Fruit fly (Drosophila melanogaster): ENCODE measurements around the gene Ranbp21.

Gene Ranbp21

DNA sequence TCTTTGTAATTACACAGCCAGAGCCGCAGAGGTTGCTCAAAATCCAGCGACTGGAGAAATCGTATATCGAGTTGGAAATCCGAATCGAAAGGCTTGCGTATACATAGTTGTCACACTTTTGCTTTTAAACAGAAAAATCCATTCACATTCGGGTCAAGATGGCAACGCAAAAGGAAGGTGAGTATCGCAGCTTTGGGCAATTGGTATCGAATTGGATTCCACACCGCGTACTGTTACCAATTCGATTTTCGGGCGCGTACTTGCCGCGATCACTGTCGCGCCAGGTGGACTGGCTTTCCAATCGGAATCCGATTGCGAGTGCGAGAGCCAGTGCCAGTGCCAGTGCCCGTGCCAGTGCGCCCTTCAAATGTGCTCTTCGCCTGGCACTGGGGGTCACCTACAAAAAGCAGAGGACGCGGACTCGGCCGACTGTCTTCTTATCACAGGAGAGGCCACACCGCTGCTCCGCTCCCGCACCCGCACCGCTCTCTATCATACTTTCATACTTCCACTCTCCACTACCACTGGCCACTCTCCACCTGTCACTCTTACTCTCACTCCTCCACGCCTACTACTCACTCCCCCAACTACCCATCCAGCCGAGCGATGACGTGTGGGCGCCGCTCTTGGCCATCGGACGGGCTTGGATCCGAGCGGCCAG, 15.5 kb upstream of the Ranbp21 start:
- no peak for TF ChIP-seq CG17801 (GFP tag; optimal IDR thresholded peaks at IDR 0.05; ENCODE audit: partially characterized antibody)

DNA sequence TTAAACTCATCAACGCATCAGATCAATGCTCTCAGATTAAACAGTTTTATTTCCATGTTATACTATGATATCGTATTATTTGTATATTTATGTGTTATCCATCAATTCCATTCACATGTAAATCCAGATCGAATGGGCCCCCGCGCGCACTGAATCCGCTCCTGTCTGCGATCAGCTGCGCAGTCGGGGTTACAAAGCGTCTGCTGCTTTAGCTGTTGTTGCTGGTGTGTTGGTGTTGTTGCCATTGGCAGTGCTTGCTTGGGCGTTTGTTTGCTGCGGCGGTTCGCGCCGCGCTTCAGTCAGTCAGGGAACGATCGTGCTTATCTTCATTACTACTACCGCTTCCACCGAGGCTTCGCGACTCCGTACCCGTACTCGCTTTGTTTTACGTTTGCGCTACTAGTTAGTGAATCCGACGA, 14.9 kb upstream of the Ranbp21 start, which contains the start of gene Zw:
TSS of gene Zw (plus strand) at position 262 of the 419 bp plus-strand sequence.
- peak; percentile 69 for TF ChIP-seq CG17801 (GFP tag; optimal IDR thresholded peaks at IDR 0.05; ENCODE audit: partially characterized antibody)

- TF ChIP-seq CG17801 (GFP tag; optimal IDR thresholded peaks at IDR 0.05; ENCODE audit: partially characterized antibody), result peak; percentile 13
These were observed 13.6 kb upstream of the Ranbp21 start for dm6 chrX:19665684-19666141.

dm6 chrX:19663859-19664728, 12.0 kb upstream of the Ranbp21 start, which contains the start of the genes CG14223 and Ssu72:
Gene CG14223 (minus strand): TSS chrX:19663971.
Gene Ssu72 (plus strand): TSS chrX:19664561.
- TF ChIP-seq CG17801 (GFP tag; optimal IDR thresholded peaks at IDR 0.05; ENCODE audit: partially characterized antibody), result no peak

DNA sequence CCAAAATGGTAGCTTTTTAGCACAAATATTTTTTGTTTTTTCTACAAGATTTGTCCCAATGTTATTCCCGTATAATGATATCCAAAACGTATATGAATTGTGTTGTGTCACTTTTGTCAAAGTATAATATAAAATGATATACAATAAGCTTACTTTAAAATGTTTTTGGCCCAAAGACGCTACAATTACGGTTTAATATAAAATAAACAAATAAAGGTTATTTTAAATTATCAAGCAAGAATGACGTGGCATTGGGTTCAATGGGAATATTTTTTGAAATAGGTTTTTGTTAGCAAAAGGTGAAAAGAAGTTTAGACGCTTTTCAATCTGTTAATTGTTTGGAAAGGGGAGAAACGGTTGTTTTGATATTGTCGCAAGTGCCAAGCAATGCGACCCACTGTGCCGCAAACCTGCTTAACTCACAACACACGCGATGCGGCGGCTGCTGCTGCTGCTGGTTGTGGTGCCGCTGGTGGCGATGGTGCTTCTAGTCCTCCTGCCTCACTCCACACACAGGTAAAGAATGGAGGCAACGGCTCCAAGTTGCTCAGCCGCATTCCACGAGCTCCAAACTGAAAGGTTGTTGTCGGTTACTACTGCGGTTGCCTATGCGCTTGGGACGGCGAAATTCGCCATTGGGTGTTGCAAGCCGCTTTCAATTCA, 11.3 kb upstream of the Ranbp21 start:
- no peak for TF ChIP-seq CG17801 (GFP tag; optimal IDR thresholded peaks at IDR 0.05; ENCODE audit: partially characterized antibody)

DNA sequence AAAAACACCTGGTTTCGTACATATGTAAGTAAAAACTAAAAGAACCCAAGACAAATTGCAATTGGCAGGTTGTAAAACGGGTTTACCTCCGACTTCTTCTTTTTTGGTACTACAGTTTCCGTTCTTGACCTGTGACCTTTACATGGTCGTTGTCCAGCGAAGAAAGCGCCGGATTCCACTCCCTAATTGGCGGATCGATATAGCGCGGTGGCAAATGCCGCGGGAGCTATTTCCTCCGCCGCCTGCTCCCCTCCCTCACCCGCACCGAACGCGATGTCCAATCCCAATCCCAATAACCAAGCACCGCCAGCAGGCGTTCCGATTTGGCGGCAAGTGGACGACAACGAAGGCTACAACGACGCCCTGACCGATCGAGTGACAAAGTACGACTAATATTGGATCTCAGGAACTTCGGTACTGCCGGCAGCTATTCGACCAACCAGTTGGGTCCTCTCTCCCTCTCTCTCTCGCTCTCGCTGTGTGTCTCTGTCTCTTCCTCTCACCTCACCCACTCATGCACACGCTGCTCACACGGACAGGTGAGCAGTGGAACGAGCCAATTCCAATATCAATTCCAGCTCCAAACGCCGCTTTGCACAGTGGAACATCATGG, 10.6 kb upstream of the Ranbp21 start:
- TF ChIP-seq CG17801 (GFP tag; optimal IDR thresholded peaks at IDR 0.05; ENCODE audit: partially characterized antibody), result peak; percentile 48

DNA sequence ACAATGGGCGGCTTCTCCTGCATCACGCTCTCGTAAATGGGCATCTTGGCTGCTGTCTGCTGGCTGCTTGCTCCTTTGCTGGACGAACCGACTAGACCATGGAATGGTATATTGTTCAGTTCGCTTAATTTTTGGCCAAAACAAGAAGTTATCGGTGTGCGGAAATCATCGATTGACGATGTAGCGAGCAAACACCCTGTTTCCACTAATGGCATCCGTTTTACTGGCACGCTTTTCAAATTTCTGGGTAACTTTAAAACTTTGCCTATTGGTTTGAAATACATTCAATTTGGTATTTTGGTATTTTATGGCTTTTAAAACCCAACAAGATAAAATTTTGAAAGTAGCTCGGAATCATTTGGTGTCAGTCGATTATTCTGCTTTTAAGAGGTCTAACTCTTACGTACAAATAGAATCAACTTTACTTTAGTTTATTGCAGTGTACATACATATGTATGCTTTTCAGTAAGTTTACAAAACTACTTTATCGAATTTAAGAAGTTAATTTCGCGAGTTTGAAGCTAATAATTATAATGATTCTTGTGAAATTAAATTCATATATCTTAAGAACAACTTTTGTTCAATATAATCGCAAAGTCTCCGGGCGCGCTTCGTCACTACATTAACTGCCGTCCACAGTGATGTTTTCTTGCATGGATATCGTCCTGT, 6.1 kb downstream of the Ranbp21 start, which contains the start of gene Arp10:
TSS of gene Arp10 (minus strand) at position 304 of the 669 bp plus-strand sequence.
- TF ChIP-seq CG17801 (GFP tag; optimal IDR thresholded peaks at IDR 0.05; ENCODE audit: partially characterized antibody), result no peak

dm6 chrX:19642819-19643504, 9.1 kb downstream of the Ranbp21 start, which contains the start of the genes CG12237 and Sec61gamma:
Gene CG12237 (minus strand): TSS chrX:19642869.
Gene Sec61gamma (plus strand): TSS chrX:19643327.
- TF ChIP-seq CG17801 (GFP tag; optimal IDR thresholded peaks at IDR 0.05; ENCODE audit: partially characterized antibody), result peak; percentile 45

DNA sequence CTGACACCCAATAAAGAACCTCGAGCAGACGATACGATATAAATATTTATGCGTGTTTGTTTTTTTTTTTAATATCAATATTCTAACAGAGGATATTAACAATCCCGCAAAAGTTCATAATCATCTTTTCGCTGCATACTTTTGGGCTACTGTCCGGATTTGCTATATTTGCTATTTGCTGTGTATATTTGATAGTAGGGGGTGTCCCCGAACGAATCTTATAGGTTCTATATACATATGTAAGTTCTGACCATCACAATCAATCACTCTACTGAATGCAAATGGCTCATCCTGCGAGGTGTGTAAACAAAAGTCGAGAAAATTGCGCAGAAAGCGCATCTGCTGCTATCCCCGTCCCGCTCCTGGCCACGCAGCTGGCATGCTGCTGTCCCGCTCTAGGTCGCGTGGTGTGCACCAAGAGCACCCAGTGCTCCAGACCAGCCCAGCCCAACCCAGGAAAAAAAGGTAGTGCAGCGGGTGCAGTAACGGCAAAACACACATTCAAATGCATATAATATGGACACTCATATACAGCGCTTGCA, 11.3 kb downstream of the Ranbp21 start:
- no peak for TF ChIP-seq CG17801 (GFP tag; optimal IDR thresholded peaks at IDR 0.05; ENCODE audit: partially characterized antibody)

- no peak for TF ChIP-seq CG17801 (GFP tag; optimal IDR thresholded peaks at IDR 0.05; ENCODE audit: partially characterized antibody)
These were observed 13.6 kb downstream of the Ranbp21 start, which contains the start of gene Rcd-1 for dm6 chrX:19638328-19638940. Gene Rcd-1 (plus strand): TSS chrX:19638767.

DNA sequence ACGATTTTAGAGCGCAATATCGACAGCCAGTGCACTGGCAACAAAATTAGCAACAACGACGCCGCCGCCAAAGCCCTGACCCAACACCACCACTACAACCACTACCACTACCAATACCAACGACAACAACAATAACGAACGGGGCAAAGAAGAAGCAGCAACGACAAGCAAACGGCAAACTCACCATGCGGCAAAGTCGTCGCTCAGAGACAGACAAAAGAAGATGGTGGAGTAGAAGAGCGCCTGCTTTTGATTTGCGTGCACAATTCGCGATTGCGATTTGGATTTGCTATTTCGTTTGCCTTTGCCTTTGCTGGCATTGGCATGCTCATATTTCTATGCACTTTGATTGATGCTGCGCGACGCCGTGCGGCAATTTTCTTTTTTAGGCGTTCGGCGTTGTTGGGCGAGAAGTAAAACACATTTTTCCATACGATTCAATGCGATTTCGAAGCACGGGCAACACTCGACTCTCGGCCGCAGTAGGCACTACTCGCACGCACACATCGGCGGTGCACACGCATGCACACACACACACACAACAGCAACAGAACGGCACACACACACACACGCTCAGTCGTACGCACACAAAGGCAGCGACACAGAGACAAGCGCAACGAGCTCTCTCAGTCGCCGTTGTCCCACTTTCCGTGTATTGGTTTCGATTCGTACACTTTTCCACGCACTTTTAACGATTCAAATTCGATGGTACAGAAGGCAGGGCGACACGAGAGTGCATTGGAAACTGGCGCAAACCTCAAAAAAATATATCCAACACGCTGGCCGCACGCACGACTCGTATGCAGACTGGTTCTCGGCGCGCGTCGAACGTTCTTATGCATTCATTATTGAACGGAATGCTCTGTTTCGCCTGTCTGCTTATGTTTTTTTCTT, 14.4 kb downstream of the Ranbp21 start:
- TF ChIP-seq CG17801 (GFP tag; optimal IDR thresholded peaks at IDR 0.05; ENCODE audit: partially characterized antibody), result peak; percentile 25

DNA sequence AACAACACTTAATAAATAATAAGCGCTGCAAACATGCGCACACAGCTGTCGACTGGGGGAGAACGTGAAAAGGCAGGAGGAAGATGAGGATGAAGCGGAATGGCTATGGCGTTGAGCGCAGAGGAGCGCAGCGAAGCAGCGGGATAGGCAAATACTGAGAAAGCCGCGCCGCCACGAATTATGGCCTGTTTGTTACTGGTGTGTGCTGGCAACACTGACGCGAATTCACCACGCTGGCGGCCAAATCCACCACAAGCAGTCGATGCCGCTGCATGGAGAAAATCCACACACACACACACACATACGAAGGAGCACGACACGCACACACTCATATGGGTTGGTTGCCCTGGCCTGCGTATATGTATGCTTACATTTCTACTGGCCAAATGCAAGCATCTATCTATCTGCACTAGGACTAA, 15.1 kb downstream of the Ranbp21 start:
- TF ChIP-seq CG17801 (GFP tag; optimal IDR thresholded peaks at IDR 0.05; ENCODE audit: partially characterized antibody), result no peak
